Fruit fly (Drosophila melanogaster) whole organism, pupa: Measurements from ENCODE around the gene Rubicon.
A peak's percentile ranks its signal among the peaks of the same experiment; 100 is the strongest.

Source experiments
- CG4496 ChIP-seq: fragments of 200-800 bp; sonication (Bioruptor generic); IDR thresholded peaks from 3 replicates; pipeline ENCODE4 v1.3.6; 2022; ENCODE audit warnings: missing biosample characterization, missing genetic modification characterization
- CG8159 ChIP-seq: fragments of 200-800 bp; sonication (Bioruptor generic); optimal IDR thresholded peaks from 3 replicates; lab custom pipeline; 2018; ENCODE audit warnings: missing biosample characterization, mild to moderate bottlenecking, missing genetic modification characterization, moderate library complexity
- CG8301 ChIP-seq: fragments of 200-800 bp; sonication (Bioruptor generic); optimal IDR thresholded peaks from 2 replicates; lab custom pipeline; 2018; ENCODE audit warnings: missing biosample characterization, mild to moderate bottlenecking, missing genetic modification characterization
- Ets98B ChIP-seq: fragments of 200-800 bp; sonication (Bioruptor generic); IDR thresholded peaks from 2 replicates; pipeline ENCODE4 v1.3.6; 2022; ENCODE audit warnings: missing biosample characterization, missing genetic modification characterization
- Pif1A ChIP-seq: fragments of 200-800 bp; sonication (Bioruptor generic); optimal IDR thresholded peaks from 3 replicates; lab custom pipeline; 2016; ENCODE audit warnings: missing biosample characterization, missing genetic modification characterization
- fd96Ca ChIP-seq: fragments of 200-800 bp; sonication (Bioruptor generic); IDR thresholded peaks from 3 replicates; pipeline ENCODE4 v1.3.6; 2022; ENCODE audit warnings: missing biosample characterization, missing genetic modification characterization

DNA sequence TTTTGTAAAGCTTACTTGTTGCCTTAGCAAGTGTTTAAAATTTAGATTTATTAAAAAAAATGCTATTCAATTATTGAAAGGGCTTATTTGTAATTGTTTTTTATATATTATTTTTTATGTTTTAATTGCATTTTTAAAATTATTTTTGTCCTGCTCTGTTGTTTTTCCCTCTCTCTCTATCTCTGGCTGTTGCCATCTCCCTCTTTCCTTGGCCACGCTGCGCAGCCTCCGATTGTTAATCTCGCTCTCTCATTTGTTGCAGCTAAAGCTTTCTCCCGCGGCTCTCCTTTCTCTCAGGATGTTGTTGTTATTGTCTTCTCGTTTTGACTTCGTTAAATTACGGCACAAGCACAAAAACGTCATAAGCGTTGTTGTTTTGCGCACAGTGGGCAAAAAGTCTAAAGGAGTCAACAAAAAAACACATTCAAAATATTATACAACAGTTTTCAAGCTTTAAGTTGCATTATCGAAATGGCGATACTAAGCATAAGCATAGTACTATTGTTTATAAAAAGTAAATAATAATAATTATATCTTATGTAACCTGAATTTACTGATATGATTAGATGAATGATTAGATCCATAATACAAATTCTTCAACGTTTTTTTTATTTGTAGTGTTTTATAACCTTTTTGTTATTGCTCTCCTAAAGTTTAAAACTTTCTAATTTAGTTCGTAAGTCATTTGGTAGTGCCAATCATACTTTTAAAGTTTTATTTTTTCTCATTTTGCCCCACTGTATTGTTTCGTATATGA is 17.4 kb downstream of the Rubicon start:
- TF ChIP-seq Ets98B (GFP tag; lab: Robert Waterston, UW): no peak
- no peak for TF ChIP-seq CG8301 (tag; lab: Kevin White, UChicago)
- no peak for TF ChIP-seq CG4496 (GFP tag; lab: Robert Waterston, UW)
- peak; percentile 36 for TF ChIP-seq CG8159
- no peak for TF ChIP-seq fd96Ca (GFP tag; lab: Robert Waterston, UW)
- TF ChIP-seq Pif1A: no peak
